Worm (Caenorhabditis elegans): ENCODE measurements around the gene R13A1.5.

DNA sequence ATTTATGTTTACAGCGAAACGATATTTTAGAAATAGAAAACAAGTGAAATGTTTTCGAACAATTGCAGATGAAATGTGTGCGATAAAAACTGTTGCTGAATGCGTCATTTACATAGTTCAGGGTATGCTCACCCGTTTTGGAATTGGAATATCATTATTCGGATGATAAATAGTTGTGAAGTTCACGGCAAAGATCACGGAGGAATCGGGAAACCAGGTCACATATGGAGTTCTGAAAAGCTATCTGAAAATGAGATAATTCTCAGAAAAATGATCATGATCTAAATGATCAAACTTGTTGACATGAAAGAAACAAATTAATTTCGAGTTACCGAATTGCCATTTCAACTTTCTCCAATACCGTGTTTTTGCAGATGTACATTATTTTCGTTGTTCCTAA lies 4.1 kb upstream of the R13A1.5 start, which contains the start of gene best-16:
- TF ChIP-seq ztf-4 (tag; optimal IDR thresholded peaks at IDR 0.05) = no peak
- TF ChIP-seq dmd-4 (tag; optimal IDR thresholded peaks at IDR 0.05) = no peak
- no peak for TF ChIP-seq R02D3.7 (tag; optimal IDR thresholded peaks at IDR 0.05)
- no peak for TF ChIP-seq lsy-2 (tag; optimal IDR thresholded peaks at IDR 0.05)
- TF ChIP-seq mdl-1 (tag; optimal IDR thresholded peaks at IDR 0.05) = no peak

Data from whole organism, L2 larva.